Worm (Caenorhabditis elegans): ENCODE data around the gene nhr-55.

DNA sequence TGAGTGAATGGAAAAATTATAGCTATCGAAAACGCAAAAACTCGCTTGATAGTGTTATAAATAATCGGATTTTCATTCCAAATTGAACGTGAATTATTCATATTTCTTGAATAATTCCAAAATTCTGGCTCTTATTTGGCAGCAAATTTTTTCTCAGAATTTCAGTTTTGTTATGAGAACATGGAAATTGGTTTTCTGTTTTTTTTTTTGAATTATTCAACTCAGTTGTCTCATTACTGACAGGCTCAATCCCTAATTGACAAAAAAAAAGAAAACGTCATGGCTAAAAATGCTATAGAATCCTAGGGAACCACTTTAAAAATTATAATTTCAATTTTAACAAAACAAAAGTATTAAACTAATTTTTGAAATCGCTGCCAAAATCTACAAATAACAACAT is 28.8 kb upstream of the nhr-55 start, which contains the start of gene srh-35:
- TF ChIP-seq ztf-11 (tag; optimal IDR thresholded peaks at IDR 0.05) (no peak), nhr-28 (tag; optimal IDR thresholded peaks at IDR 0.05) (no peak), ces-1 (GFP tag; optimal IDR thresholded peaks at IDR 0.05) (no peak), mep-1 (tag; optimal IDR thresholded peaks at IDR 0.05) (no peak), blmp-1 (tag; optimal IDR thresholded peaks at IDR 0.05) (no peak)

Measured in whole organism, mixed stage, embryonic.